Worm (Caenorhabditis elegans) whole organism, L4/young adult: Measurements from ENCODE around the gene F26D2.10.

Experiments
- W03F9.2 ChIP-seq: fragments of 150-350 bp; optimal IDR thresholded peaks from 2 replicates; lab custom pipeline; 2014; ENCODE audit warnings: missing biosample characterization, missing genetic modification characterization
- him-1 ChIP-seq: sonication (generic microtip); optimal IDR thresholded peaks from 2 replicates; lab custom pipeline; 2016; ENCODE audit warnings: missing genotype, missing genetic modification reagents, missing genetic modification characterization, missing compliant biosample characterization

DNA sequence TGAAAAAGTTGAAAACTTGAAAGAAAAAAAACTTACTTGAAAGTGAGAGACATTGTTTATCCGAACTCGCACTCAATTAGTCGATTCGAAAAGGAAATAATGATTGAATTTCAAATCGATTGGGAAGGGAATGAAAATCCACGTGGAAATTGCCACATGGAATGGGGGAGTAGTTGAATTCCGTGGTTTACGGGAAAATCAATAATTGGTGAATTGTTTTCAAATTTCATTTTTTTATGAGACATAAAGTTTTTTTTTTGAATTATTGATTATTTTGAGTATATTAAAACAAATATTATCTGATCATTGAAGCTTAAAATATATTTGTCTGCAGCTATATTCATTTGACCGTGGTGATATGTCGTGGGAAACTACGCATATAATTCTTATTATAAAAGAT lies 51.6 kb downstream of the F26D2.10 start, which contains the start of gene F13A7.1:
- TF ChIP-seq W03F9.2 (tag; lab: Kevin White, UChicago): no peak
- no peak for TF ChIP-seq him-1 (tag; lab: Kevin White, UChicago)
